Fruit fly (Drosophila melanogaster) whole organism, pupa: ENCODE data around the gene mRpL45.
A peak's percentile ranks its signal among the peaks of the same experiment; 100 is the strongest.

Source experiments
- CG15710 ChIP-seq: fragments of 200-800 bp; sonication (Bioruptor generic); optimal IDR thresholded peaks from 2 replicates; lab custom pipeline; 2018; ENCODE audit warnings: missing biosample characterization, mild to moderate bottlenecking, missing genetic modification characterization, moderate library complexity
- CG4496 ChIP-seq: fragments of 200-800 bp; sonication (Bioruptor generic); IDR thresholded peaks from 3 replicates; pipeline ENCODE4 v1.3.6; 2022; ENCODE audit warnings: missing biosample characterization, missing genetic modification characterization
- Pif1B ChIP-seq: fragments of 200-800 bp; sonication (Bioruptor generic); optimal IDR thresholded peaks from 3 replicates; lab custom pipeline; 2016; ENCODE audit warnings: missing biosample characterization, missing genetic modification characterization

- TF ChIP-seq Pif1B (GFP tag; lab: Kevin White, UChicago) (no peak), CG4496 (GFP tag; lab: Robert Waterston, UW) (peak; percentile 34; the same call in 1 of the 3 replicates), CG15710 (tag; lab: Kevin White, UChicago) (no peak)
These were observed 48.4 kb upstream of the mRpL45 start, which contains the start of gene CG33110 for dm6 chr3R:22569888-22570287.
